Worm (Caenorhabditis elegans): ENCODE data around the gene ifc-2.

- TF ChIP-seq egl-27 (tag; optimal IDR thresholded peaks at IDR 0.05): no peak
- TF ChIP-seq ama-1 (optimal IDR thresholded peaks at IDR 0.05): no peak
- no peak for TF ChIP-seq dmd-4 (tag; optimal IDR thresholded peaks at IDR 0.05)
- no peak for TF ChIP-seq mab-5 (tag; optimal IDR thresholded peaks at IDR 0.05)
- no peak for TF ChIP-seq fos-1 (tag; optimal IDR thresholded peaks at IDR 0.05)
- TF ChIP-seq skn-1 (tag; optimal IDR thresholded peaks at IDR 0.05): no peak
- no peak for TF ChIP-seq peb-1 (tag; optimal IDR thresholded peaks at IDR 0.05)
- TF ChIP-seq ztf-11 (tag; optimal IDR thresholded peaks at IDR 0.05): no peak
- no peak for TF ChIP-seq nhr-237 (tag; optimal IDR thresholded peaks at IDR 0.05)
- no peak for TF ChIP-seq alr-1 (tag; optimal IDR thresholded peaks at IDR 0.05)
- TF ChIP-seq unc-39 (tag; optimal IDR thresholded peaks at IDR 0.05): no peak
- no peak for TF ChIP-seq elt-3 (tag; optimal IDR thresholded peaks at IDR 0.05)
Measured at ce11 chrX:682691-683090, 28.0 kb upstream of the ifc-2 start, which contains the start of gene Y9C12A.1.

Data from whole organism, L2 larva.